Worm (Caenorhabditis elegans): ENCODE data around the gene ZC262.2.

ZC262.2 gene

ce11 chrIII:8291268-8292032 lies 40.4 kb upstream of the ZC262.2 start:
- no peak for TF ChIP-seq nfyb-1 (GFP tag; IDR thresholded peaks at IDR 0.05)
- 0 out of 2 replicates have a peak, but pooled peaks have one; percentile 22 for TF ChIP-seq dox-1 (GFP tag; IDR thresholded peaks at IDR 0.05)
- peak; percentile 60 for TF ChIP-seq nhr-80 (tag; optimal IDR thresholded peaks at IDR 0.05)
- TF ChIP-seq sdz-38 (tag; optimal IDR thresholded peaks at IDR 0.05) = no peak
- TF ChIP-seq B0019.2 (GFP tag; conservative IDR thresholded peaks at IDR 0.05) = no peak

DNA sequence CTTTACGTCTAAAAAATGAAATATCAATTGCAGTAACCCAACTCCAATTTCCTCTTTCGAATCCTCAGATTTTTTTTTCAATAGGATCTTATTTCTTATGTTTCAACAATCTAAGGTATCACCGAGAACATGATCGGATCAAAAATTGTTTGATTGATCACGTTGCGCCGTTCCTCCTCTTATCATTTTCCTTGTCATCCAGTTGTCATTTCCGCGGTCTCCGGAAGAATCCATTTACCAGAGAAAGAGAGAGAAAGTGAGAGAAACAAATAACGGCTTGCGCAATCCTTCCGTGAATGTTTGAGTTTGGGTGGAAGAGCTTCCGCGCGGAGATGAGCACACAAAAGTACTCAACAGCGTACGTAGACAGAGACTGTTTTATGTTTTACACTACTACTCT lies 38.6 kb upstream of the ZC262.2 start:
- no peak for TF ChIP-seq ztf-25 (GFP tag; IDR thresholded peaks at IDR 0.05)
- no peak for TF ChIP-seq nhr-90 (tag; optimal IDR thresholded peaks at IDR 0.05)
- TF ChIP-seq unc-62 (GFP tag; optimal IDR thresholded peaks at IDR 0.05) = peak; percentile 42
- no peak for TF ChIP-seq madf-6 (GFP tag; IDR thresholded peaks at IDR 0.05)
- TF ChIP-seq hlh-12 (tag; optimal IDR thresholded peaks at IDR 0.05) = no peak
- no peak for TF ChIP-seq snpc-1.3 (tag; optimal IDR thresholded peaks at IDR 0.05; ENCODE audit: insufficient read depth)
- TF ChIP-seq ztf-3 (GFP tag; optimal IDR thresholded peaks at IDR 0.05) = no peak
- TF ChIP-seq nhr-80 (tag; optimal IDR thresholded peaks at IDR 0.05) = peak; percentile 68

DNA sequence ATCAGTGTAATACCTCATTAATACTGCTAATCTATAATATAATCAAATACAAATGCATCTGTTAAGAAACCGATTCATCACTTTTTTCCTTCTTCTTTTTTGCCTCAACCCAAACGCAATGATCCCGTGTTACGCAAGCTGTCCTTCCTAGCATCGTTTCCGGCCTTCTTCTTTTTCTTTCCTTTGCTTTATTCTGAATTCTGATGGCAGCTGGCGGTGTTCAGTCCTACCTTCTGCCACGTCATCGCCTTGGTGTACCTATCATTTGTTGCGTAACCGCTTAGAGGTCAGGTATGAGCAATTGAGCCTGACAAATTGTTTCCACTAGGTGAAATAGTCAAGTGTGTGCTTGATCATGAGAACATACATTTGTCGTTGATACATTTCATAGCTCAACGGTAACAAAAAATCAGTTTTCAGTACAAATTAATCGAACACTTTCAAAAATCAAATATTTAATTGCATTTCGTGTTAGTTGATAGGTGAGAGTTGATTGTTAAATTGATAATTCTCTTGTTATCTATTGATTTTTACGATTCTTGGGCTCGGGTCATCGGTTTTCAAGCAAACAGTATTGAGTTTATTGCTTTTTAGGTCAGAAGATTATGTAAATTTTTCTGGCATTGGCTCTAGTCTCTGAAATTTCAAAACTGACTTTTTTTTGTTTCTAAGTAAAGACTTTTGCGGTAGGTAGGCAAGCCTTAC lies 33.5 kb upstream of the ZC262.2 start:
- no peak for TF ChIP-seq madf-8 (GFP tag; conservative IDR thresholded peaks at IDR 0.05)
- TF ChIP-seq rpc-1 (optimal IDR thresholded peaks at IDR 0.05) = no peak
- no peak for TF ChIP-seq rpc-1 (tag; optimal IDR thresholded peaks at IDR 0.05)
- TF ChIP-seq Y79H2A.3 (GFP tag; conservative IDR thresholded peaks at IDR 0.05) = no peak
- no peak for TF ChIP-seq tbp1 (GFP tag; optimal IDR thresholded peaks at IDR 0.05)
- TF ChIP-seq pbrm-1 (GFP tag; IDR thresholded peaks at IDR 0.05) = no peak

DNA sequence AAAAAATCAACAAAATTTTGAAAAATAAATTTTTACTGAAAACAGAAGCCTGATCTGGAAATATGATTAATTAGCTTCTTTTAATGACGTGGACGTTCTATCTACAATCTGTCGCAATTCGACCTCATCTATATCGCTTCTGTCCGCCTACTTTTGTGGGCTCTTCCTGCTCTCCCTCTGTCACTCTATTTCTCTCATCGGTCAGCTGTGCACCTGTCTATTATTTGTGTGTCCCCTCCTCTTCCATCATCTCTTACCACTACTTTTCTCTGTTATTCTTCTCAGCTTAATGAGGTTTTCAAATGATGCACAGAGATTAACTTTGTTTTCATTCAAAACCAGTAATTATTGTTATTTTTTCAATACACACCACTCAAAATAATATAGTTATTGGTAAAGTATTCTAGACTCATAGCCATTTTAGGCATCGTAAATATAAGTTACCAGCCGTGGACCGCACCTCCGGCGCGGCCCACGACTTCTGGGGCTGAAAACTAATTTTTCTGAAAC lies 32.7 kb upstream of the ZC262.2 start:
- TF ChIP-seq let-607 (tag; optimal IDR thresholded peaks at IDR 0.05) = no peak
- TF ChIP-seq cebp-2 (GFP tag; IDR thresholded peaks at IDR 0.05) = no peak
- TF ChIP-seq attf-6 (GFP tag; IDR thresholded peaks at IDR 0.05) = no peak
- no peak for TF ChIP-seq chd-7 (tag; optimal IDR thresholded peaks at IDR 0.05)
- TF ChIP-seq athp-1 (tag; optimal IDR thresholded peaks at IDR 0.05) = no peak
- no peak for TF ChIP-seq lsy-27 (tag; optimal IDR thresholded peaks at IDR 0.05; ENCODE audit: borderline replicate concordance, insufficient read depth)
- TF ChIP-seq dox-1 (GFP tag; IDR thresholded peaks at IDR 0.05) = no peak
- TF ChIP-seq mxl-1 (tag; optimal IDR thresholded peaks at IDR 0.05) = no peak
- TF ChIP-seq F52B5.7 (tag; optimal IDR thresholded peaks at IDR 0.05) = no peak
- no peak for TF ChIP-seq attf-3 (GFP tag; conservative IDR thresholded peaks at IDR 0.05)
- TF ChIP-seq snpc-1.1 (tag; optimal IDR thresholded peaks at IDR 0.05; ENCODE audit: insufficient read depth) = no peak
- no peak for TF ChIP-seq Y53G8AR.9 (GFP tag; conservative IDR thresholded peaks at IDR 0.05)
- TF ChIP-seq ccch-3 (GFP tag; optimal IDR thresholded peaks at IDR 0.05) = no peak
- no peak for TF ChIP-seq ZK185.1 (tag; optimal IDR thresholded peaks at IDR 0.05; ENCODE audit: poor library complexity, severe bottlenecking)
- no peak for TF ChIP-seq mel-28 (tag; optimal IDR thresholded peaks at IDR 0.05; ENCODE audit: borderline replicate concordance)
- no peak for TF ChIP-seq hsf-1 (GFP tag; IDR thresholded peaks at IDR 0.05)
- no peak for TF ChIP-seq K11D2.4 (GFP tag; IDR thresholded peaks at IDR 0.05)
